Fruit fly (Drosophila melanogaster) whole organism, pupa: ENCODE results near the gene CG33234.

Experiments
- CG10348 ChIP-seq: fragments of 200-800 bp; sonication (Bioruptor generic); IDR thresholded peaks from 2 replicates; pipeline ENCODE4 v1.3.6; 2022; ENCODE audit warnings: missing biosample characterization, missing genetic modification characterization
- CG12605 ChIP-seq: fragments of 200-800 bp; sonication (Bioruptor generic); IDR thresholded peaks from 2 replicates; pipeline ENCODE4 v1.3.6; 2022; ENCODE audit warnings: missing biosample characterization, missing genetic modification characterization
- CG13204 ChIP-seq: fragments of 200-800 bp; sonication (Bioruptor generic); optimal IDR thresholded peaks from 2 replicates; lab custom pipeline; 2018; ENCODE audit warnings: missing biosample characterization, mild to moderate bottlenecking, missing genetic modification characterization, moderate library complexity
- CG14655 ChIP-seq: fragments of 200-800 bp; sonication (Bioruptor generic); optimal IDR thresholded peaks from 3 replicates; lab custom pipeline; 2017; ENCODE audit warnings: mild to moderate bottlenecking, missing biosample characterization, missing genetic modification reagents, missing genetic modification characterization
- CG15710 ChIP-seq: fragments of 200-800 bp; sonication (Bioruptor generic); optimal IDR thresholded peaks from 2 replicates; lab custom pipeline; 2018; ENCODE audit warnings: missing biosample characterization, mild to moderate bottlenecking, missing genetic modification characterization, moderate library complexity
- CG17806 ChIP-seq: fragments of 200-800 bp; sonication (Bioruptor generic); optimal IDR thresholded peaks from 2 replicates; lab custom pipeline; 2018; ENCODE audit warnings: missing biosample characterization, mild to moderate bottlenecking, missing genetic modification characterization, moderate library complexity
- CG32121 ChIP-seq: fragments of 200-800 bp; sonication (Bioruptor generic); IDR thresholded peaks from 2 replicates; pipeline ENCODE4 v1.3.6; 2022; ENCODE audit warnings: missing biosample characterization, missing genetic modification characterization
- CG34367 ChIP-seq: fragments of 200-800 bp; sonication (Bioruptor generic); optimal IDR thresholded peaks from 2 replicates; lab custom pipeline; 2018; ENCODE audit warnings: missing biosample characterization, mild to moderate bottlenecking, missing genetic modification characterization
- CG4496 ChIP-seq: fragments of 200-800 bp; sonication (Bioruptor generic); IDR thresholded peaks from 3 replicates; pipeline ENCODE4 v1.3.6; 2022; ENCODE audit warnings: missing biosample characterization, missing genetic modification characterization
- CG8159 ChIP-seq: fragments of 200-800 bp; sonication (Bioruptor generic); optimal IDR thresholded peaks from 3 replicates; lab custom pipeline; 2018; ENCODE audit warnings: missing biosample characterization, mild to moderate bottlenecking, missing genetic modification characterization, moderate library complexity
- CG8301 ChIP-seq: fragments of 200-800 bp; sonication (Bioruptor generic); optimal IDR thresholded peaks from 2 replicates; lab custom pipeline; 2018; ENCODE audit warnings: missing biosample characterization, mild to moderate bottlenecking, missing genetic modification characterization
- CG9948 ChIP-seq: fragments of 200-800 bp; sonication (Bioruptor generic); optimal IDR thresholded peaks from 2 replicates; lab custom pipeline; 2018; ENCODE audit warnings: missing biosample characterization, mild to moderate bottlenecking, missing genetic modification characterization, moderate library complexity
- D1 ChIP-seq: fragments of 200-800 bp; sonication (Bioruptor generic); optimal IDR thresholded peaks from 2 replicates; lab custom pipeline; 2018; ENCODE audit warnings: missing biosample characterization, mild to moderate bottlenecking, missing genetic modification characterization, moderate library complexity
- EcR ChIP-seq: fragments of 200-800 bp; sonication (Bioruptor generic); optimal IDR thresholded peaks from 3 replicates; lab custom pipeline; 2019; ENCODE audit warnings: missing biosample characterization, missing genetic modification characterization, mild to moderate bottlenecking, moderate library complexity, missing genetic modification reagents
- Ets98B ChIP-seq: fragments of 200-800 bp; sonication (Bioruptor generic); IDR thresholded peaks from 2 replicates; pipeline ENCODE4 v1.3.6; 2022; ENCODE audit warnings: missing biosample characterization, missing genetic modification characterization
- Pif1A ChIP-seq: fragments of 200-800 bp; sonication (Bioruptor generic); optimal IDR thresholded peaks from 3 replicates; lab custom pipeline; 2016; ENCODE audit warnings: missing biosample characterization, missing genetic modification characterization
- Pif1B ChIP-seq: fragments of 200-800 bp; sonication (Bioruptor generic); optimal IDR thresholded peaks from 3 replicates; lab custom pipeline; 2016; ENCODE audit warnings: missing biosample characterization, missing genetic modification characterization
- Snoo ChIP-seq: fragments of 200-800 bp; sonication (Bioruptor generic); optimal IDR thresholded peaks from 3 replicates; lab custom pipeline; 2017; ENCODE audit warnings: missing biosample characterization, mild to moderate bottlenecking, missing genetic modification characterization, inconsistent platforms
- fd96Ca ChIP-seq: fragments of 200-800 bp; sonication (Bioruptor generic); IDR thresholded peaks from 3 replicates; pipeline ENCODE4 v1.3.6; 2022; ENCODE audit warnings: missing biosample characterization, missing genetic modification characterization
- gl ChIP-seq: fragments of 200-800 bp; sonication (Bioruptor generic); optimal IDR thresholded peaks from 2 replicates; lab custom pipeline; 2018; ENCODE audit warnings: missing biosample characterization, mild to moderate bottlenecking, missing genetic modification characterization
- rn ChIP-seq: fragments of 200-800 bp; sonication (Bioruptor generic); IDR thresholded peaks from 2 replicates; pipeline ENCODE4 v1.3.6; 2022; ENCODE audit warnings: missing biosample characterization, missing genetic modification characterization

CG33234 gene

dm6 chr3L:2661322-2661721 is at the start of gene CG33234:
TSS of gene CG33234 (plus strand) at chr3L:2661622.
- TF ChIP-seq Snoo (tag; lab: Kevin White, UChicago) (no peak), CG10348 (GFP tag; lab: Robert Waterston, UW) (no peak), CG8159 (tag; lab: Kevin White, UChicago) (no peak), Ets98B (GFP tag; lab: Robert Waterston, UW) (no peak), CG15710 (no peak), fd96Ca (no peak), CG14655 (GFP tag; lab: Kevin White, UChicago) (no peak), Pif1A (no peak), CG9948 (tag; lab: Kevin White, UChicago) (no peak), rn (GFP tag; lab: Robert Waterston, UW) (no peak), EcR (GFP tag; lab: Kevin White, UChicago) (no peak)

dm6 chr3L:2614222-2614621 is 47.2 kb upstream of the CG33234 start:
- TF ChIP-seq CG17806 (tag; lab: Kevin White, UChicago) (peak; percentile 5), CG15710 (peak; percentile 22), CG8159 (tag; lab: Kevin White, UChicago) (peak; percentile 45), CG32121 (GFP tag; lab: Robert Waterston, UW) (no peak), CG14655 (GFP tag; lab: Kevin White, UChicago) (peak; percentile 52), CG9948 (tag; lab: Kevin White, UChicago) (peak; percentile 38), rn (GFP tag; lab: Robert Waterston, UW) (no peak), fd96Ca (0 out of 3 replicates have a peak, but pooled peaks have one; percentile 19), CG8301 (tag; lab: Kevin White, UChicago) (peak; percentile 20)
- TF ChIP-seq, all 21 proteins: peak for 7

dm6 chr3L:2629964-2630363 is 31.5 kb upstream of the CG33234 start, which contains the start of gene Pxn:
TSS of gene Pxn (minus strand) at chr3L:2630064.
- TF ChIP-seq CG12605 (no peak), CG32121 (GFP tag; lab: Robert Waterston, UW) (no peak), Ets98B (GFP tag; lab: Robert Waterston, UW) (0 out of 2 replicates have a peak, but pooled peaks have one; percentile 17), CG34367 (no peak), gl (tag; lab: Kevin White, UChicago) (no peak), CG4496 (GFP tag; lab: Robert Waterston, UW) (peak; percentile 64), Snoo (tag; lab: Kevin White, UChicago) (no peak), CG17806 (tag; lab: Kevin White, UChicago) (no peak), CG13204 (GFP tag; lab: Kevin White, UChicago) (no peak), Pif1B (no peak), CG9948 (tag; lab: Kevin White, UChicago) (no peak), CG8301 (tag; lab: Kevin White, UChicago) (no peak)

DNA sequence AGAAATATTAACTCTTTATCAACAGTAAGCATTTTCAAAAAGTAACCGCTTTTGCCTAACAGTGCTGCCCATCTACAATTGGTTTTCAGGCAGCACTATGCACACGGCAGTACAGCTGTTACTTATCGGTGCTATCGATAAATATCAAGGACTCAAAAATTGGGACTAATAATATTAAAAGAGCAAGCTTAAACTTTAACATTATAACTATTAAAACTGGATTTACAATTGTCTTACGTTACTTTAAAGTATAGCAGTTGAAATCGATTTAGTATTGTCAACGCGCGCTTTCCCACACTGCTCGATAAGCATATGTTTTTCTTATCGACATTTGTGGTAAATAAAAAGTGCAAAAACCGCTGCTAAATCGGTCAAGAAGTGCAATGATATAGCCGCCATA is 30.0 kb upstream of the CG33234 start, which contains the start of the genes CG42245 and MEP-1:
Gene CG42245, plus strand, starts transcription at position 310 of the 400 bp plus-strand sequence.
Gene MEP-1, plus strand, starts transcription at position 310 of the 400 bp plus-strand sequence.
- TF ChIP-seq CG4496 (GFP tag; lab: Robert Waterston, UW) (peak; percentile 45; the same call in 2 of the 3 replicates), CG32121 (GFP tag; lab: Robert Waterston, UW) (no peak), gl (tag; lab: Kevin White, UChicago) (no peak), CG15710 (peak; percentile 14), CG34367 (no peak), Pif1B (peak; percentile 61), CG17806 (tag; lab: Kevin White, UChicago) (peak; percentile 25), D1 (tag; lab: Kevin White, UChicago) (peak; percentile 20), Snoo (tag; lab: Kevin White, UChicago) (peak; percentile 25), Pif1A (peak; percentile 67), CG8159 (tag; lab: Kevin White, UChicago) (peak; percentile 20)
- TF ChIP-seq, all 21 proteins: peak for 8

- TF ChIP-seq EcR (GFP tag; lab: Kevin White, UChicago) (no peak), gl (tag; lab: Kevin White, UChicago) (no peak), CG13204 (GFP tag; lab: Kevin White, UChicago) (no peak)
These were observed 29.2 kb upstream of the CG33234 start for dm6 chr3L:2632048-2632762.

- no peak for TF ChIP-seq Pif1B
- TF ChIP-seq Ets98B (GFP tag; lab: Robert Waterston, UW) = peak; percentile 31
- TF ChIP-seq CG34367 = no peak
- TF ChIP-seq CG12605 = no peak
- TF ChIP-seq CG10348 (GFP tag; lab: Robert Waterston, UW) = no peak
- no peak for TF ChIP-seq gl (tag; lab: Kevin White, UChicago)
- no peak for TF ChIP-seq CG14655 (GFP tag; lab: Kevin White, UChicago)
- TF ChIP-seq CG32121 (GFP tag; lab: Robert Waterston, UW) = no peak
- no peak for TF ChIP-seq rn (GFP tag; lab: Robert Waterston, UW)
- TF ChIP-seq CG9948 (tag; lab: Kevin White, UChicago) = no peak
- peak; percentile 54; the same call in 1 of the 3 replicates for TF ChIP-seq fd96Ca
- no peak for TF ChIP-seq EcR (GFP tag; lab: Kevin White, UChicago)
- 0 out of 3 replicates have a peak, but pooled peaks have one; percentile 7 for TF ChIP-seq CG4496 (GFP tag; lab: Robert Waterston, UW)
- no peak for TF ChIP-seq CG8301 (tag; lab: Kevin White, UChicago)
- TF ChIP-seq D1 (tag; lab: Kevin White, UChicago) = no peak
- peak; percentile 82 for TF ChIP-seq CG13204 (GFP tag; lab: Kevin White, UChicago)
- TF ChIP-seq CG8159 (tag; lab: Kevin White, UChicago) = no peak
These were observed 28.7 kb upstream of the CG33234 start for dm6 chr3L:2632763-2633100.
